In the genomic region with DNA sequence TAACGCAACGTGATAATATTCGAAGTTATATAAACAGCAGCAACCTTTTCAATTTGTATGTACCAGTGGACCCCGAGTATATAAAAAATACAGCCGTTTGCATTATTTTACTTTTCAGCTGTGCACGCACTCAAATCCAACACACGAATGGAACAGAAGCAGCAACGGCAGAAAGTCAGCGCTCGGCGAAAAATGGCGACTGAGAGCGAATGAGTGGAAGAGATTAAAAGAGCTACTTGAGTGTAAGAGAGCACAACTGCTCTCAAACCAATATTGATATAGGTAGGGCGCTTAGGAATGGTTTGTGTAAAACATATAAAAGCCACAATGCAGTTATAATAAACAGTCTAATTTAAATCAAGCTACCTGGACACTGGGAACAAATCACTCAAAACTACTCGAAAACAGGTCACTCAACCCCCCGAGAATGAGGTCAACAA, we compare ENCODE assay signal across 5 fruit fly cellular contexts.
TF ChIP-seq lines count a peak whose summit lies in the region.

No protein-coding gene starts in this region.

TF ChIP-seq in whole organism, adult, 20 proteins besides CTCF, POLR2A, EP300 and RAD21 (continued from another document):
- peak; percentile 60 for TF ChIP-seq CG11617 (GFP tag; optimal IDR thresholded peaks at IDR 0.05; lab: Kevin White, UChicago)
TF ChIP-seq in whole organism, adult: peak in this region for 14.

TF ChIP-seq in whole organism, embryonic, 481 proteins besides CTCF, POLR2A, EP300 and RAD21 (continued from another document and continues in another):
- TF ChIP-seq Bdp1 (GFP tag; optimal IDR thresholded peaks at IDR 0.05; lab: Kevin White, UChicago) (peak; percentile 48), HLH4C (GFP tag; IDR thresholded peaks at IDR 0.05; lab: Robert Waterston, UW; ENCODE audit: partially characterized antibody) (0 out of 3 replicates have a peak, but pooled peaks have one; percentile 38), Atf3 (GFP tag; optimal IDR thresholded peaks at IDR 0.05; lab: Kevin White, UChicago) (no peak), CG34224 (GFP tag; IDR thresholded peaks at IDR 0.05; lab: Robert Waterston, UW; ENCODE audit: partially characterized antibody) (peak; percentile 32; the same call in 1 of the 3 replicates), CG10209 (GFP tag; optimal IDR thresholded peaks at IDR 0.05; lab: Kevin White, UChicago) (peak; percentile 74), CG4404 (GFP tag; IDR thresholded peaks at IDR 0.05; lab: Robert Waterston, UW) (no peak), Gug (GFP tag; IDR thresholded peaks at IDR 0.05; lab: Robert Waterston, UW) (no peak), CG6813 (GFP tag; optimal IDR thresholded peaks at IDR 0.05; lab: Kevin White, UChicago) (peak; percentile 91), Awh (GFP tag; IDR thresholded peaks at IDR 0.05; lab: Robert Waterston, UW) (peak; percentile 82), Bgb (GFP tag; IDR thresholded peaks at IDR 0.05; lab: Robert Waterston, UW; ENCODE audit: partially characterized antibody) (peak; percentile 49; the same call in 1 of the 2 replicates), NFAT (GFP tag; IDR thresholded peaks at IDR 0.05; lab: Robert Waterston, UW) (peak; percentile 41; the same call in 1 of the 2 replicates), dan (GFP tag; IDR thresholded peaks at IDR 0.05; lab: Robert Waterston, UW) (no peak), sens (GFP tag; lab: Kevin White, UChicago) (peak; percentile 96), ac (GFP tag; optimal IDR thresholded peaks at IDR 0.05; lab: Kevin White, UChicago) (peak; percentile 71), CG14441 (GFP tag; IDR thresholded peaks at IDR 0.05; lab: Robert Waterston, UW) (0 out of 2 replicates have a peak, but pooled peaks have one; percentile 18), Drgx (GFP tag; IDR thresholded peaks at IDR 0.05; lab: Robert Waterston, UW) (peak; percentile 10; the same call in 1 of the 2 replicates), CG13624 (GFP tag; optimal IDR thresholded peaks at IDR 0.05; lab: Kevin White, UChicago) (peak; percentile 8), grn (GFP tag; optimal IDR thresholded peaks at IDR 0.05; lab: Kevin White, UChicago) (peak; percentile 49), her (GFP tag; optimal IDR thresholded peaks at IDR 0.05; lab: Kevin White, UChicago) (peak; percentile 66), CG17912 (GFP tag; optimal IDR thresholded peaks at IDR 0.05; lab: Kevin White, UChicago) (peak; percentile 63), tna (GFP tag; IDR thresholded peaks at IDR 0.05; lab: Robert Waterston, UW; ENCODE audit: partially characterized antibody) (peak; percentile 11; the same call in 1 of the 2 replicates), CG13296 (GFP tag; optimal IDR thresholded peaks at IDR 0.05; lab: Kevin White, UChicago) (peak; percentile 83), CG6689 (GFP tag; IDR thresholded peaks at IDR 0.05; lab: Robert Waterston, UW) (no peak), CG9727 (GFP tag; optimal IDR thresholded peaks at IDR 0.05; lab: Kevin White, UChicago) (peak; percentile 69), CG1792 (GFP tag; optimal IDR thresholded peaks at IDR 0.05; lab: Kevin White, UChicago) (peak; percentile 82), croc (GFP tag; conservative IDR thresholded peaks at IDR 0.05; lab: Robert Waterston, UW) (no peak), Pdp1 (GFP tag; optimal IDR thresholded peaks at IDR 0.05; lab: Kevin White, UChicago) (peak; percentile 24 to 92), bsh (GFP tag; optimal IDR thresholded peaks at IDR 0.05; lab: Kevin White, UChicago) (peak; percentile 15 to 66)

TF ChIP-seq in whole organism, prepupa, 60 proteins besides CTCF, POLR2A, EP300 and RAD21 (continued from another document and continues in another):
- TF ChIP-seq CG8119 (GFP tag; IDR thresholded peaks at IDR 0.05; lab: Robert Waterston, UW) (no peak), fd59A (GFP tag; optimal IDR thresholded peaks at IDR 0.05; lab: Kevin White, UChicago) (no peak), Met (GFP tag; optimal IDR thresholded peaks at IDR 0.05; lab: Kevin White, UChicago) (peak; percentile 49), CG6163 (GFP tag; IDR thresholded peaks at IDR 0.05; lab: Robert Waterston, UW) (peak; percentile 46; the same call in 1 of the 3 replicates), cyc (GFP tag; optimal IDR thresholded peaks at IDR 0.05; lab: Kevin White, UChicago) (no peak), CG9139 (GFP tag; optimal IDR thresholded peaks at IDR 0.05; lab: Kevin White, UChicago) (peak; percentile 73), Sox15 (GFP tag; optimal IDR thresholded peaks at IDR 0.05; lab: Kevin White, UChicago) (no peak), fd85E (GFP tag; optimal IDR thresholded peaks at IDR 0.05; lab: Kevin White, UChicago) (no peak), eg (GFP tag; IDR thresholded peaks at IDR 0.05; lab: Robert Waterston, UW) (peak; percentile 40; the same call in 1 of the 3 replicates), achi (GFP tag; optimal IDR thresholded peaks at IDR 0.05; lab: Kevin White, UChicago) (peak; percentile 46), Ets21C (GFP tag; optimal IDR thresholded peaks at IDR 0.05; lab: Kevin White, UChicago) (no peak), CG15336 (GFP tag; IDR thresholded peaks at IDR 0.05; lab: Robert Waterston, UW) (peak; percentile 48; the same call in 1 of the 2 replicates), CG7368 (GFP tag; optimal IDR thresholded peaks at IDR 0.05; lab: Kevin White, UChicago) (peak; percentile 32), dac (GFP tag; optimal IDR thresholded peaks at IDR 0.05; lab: Kevin White, UChicago) (no peak), CG16779 (tag; optimal IDR thresholded peaks at IDR 0.05; lab: Kevin White, UChicago) (peak; percentile 17), net (GFP tag; optimal IDR thresholded peaks at IDR 0.05; lab: Kevin White, UChicago) (peak; percentile 70), CG34406 (GFP tag; optimal IDR thresholded peaks at IDR 0.05; lab: Kevin White, UChicago) (peak; percentile 42), CG3919 (GFP tag; optimal IDR thresholded peaks at IDR 0.05; lab: Kevin White, UChicago) (peak; percentile 66), CG11294 (GFP tag; IDR thresholded peaks at IDR 0.05; lab: Robert Waterston, UW) (no peak), acj6 (GFP tag; optimal IDR thresholded peaks at IDR 0.05; lab: Kevin White, UChicago) (no peak), dsx (GFP tag; optimal IDR thresholded peaks at IDR 0.05; lab: Kevin White, UChicago; ENCODE audit: poor library complexity, severe bottlenecking) (peak; percentile 45), CG8319 (GFP tag; optimal IDR thresholded peaks at IDR 0.05; lab: Kevin White, UChicago) (no peak), Sox14 (GFP tag; optimal IDR thresholded peaks at IDR 0.05; lab: Kevin White, UChicago) (peak; percentile 15), CG1621 (tag; optimal IDR thresholded peaks at IDR 0.05; lab: Kevin White, UChicago) (no peak), CG6792 (GFP tag; optimal IDR thresholded peaks at IDR 0.05; lab: Kevin White, UChicago) (peak; percentile 42), ss (GFP tag; optimal IDR thresholded peaks at IDR 0.05; lab: Kevin White, UChicago) (peak; percentile 60 to 73), lz (GFP tag; optimal IDR thresholded peaks at IDR 0.05; lab: Kevin White, UChicago) (no peak), CG6276 (GFP tag; optimal IDR thresholded peaks at IDR 0.05; lab: Kevin White, UChicago) (peak; percentile 23), CG31627 (GFP tag; optimal IDR thresholded peaks at IDR 0.05; lab: Kevin White, UChicago) (no peak), Sox102F (GFP tag; optimal IDR thresholded peaks at IDR 0.05; lab: Kevin White, UChicago) (peak; percentile 52), CG11762 (GFP tag; optimal IDR thresholded peaks at IDR 0.05; lab: Kevin White, UChicago; ENCODE audit: insufficient read depth) (no peak), spab (GFP tag; optimal IDR thresholded peaks at IDR 0.05; lab: Kevin White, UChicago) (no peak)

TF ChIP-seq in whole organism, pupa, 21 proteins besides CTCF, POLR2A, EP300 and RAD21 (continued from another document):
- TF ChIP-seq CG4496 (GFP tag; IDR thresholded peaks at IDR 0.05; lab: Robert Waterston, UW) = 0 out of 3 replicates have a peak, but pooled peaks have one; percentile 15
- TF ChIP-seq CG32121 (GFP tag; IDR thresholded peaks at IDR 0.05; lab: Robert Waterston, UW) = 0 out of 2 replicates have a peak, but pooled peaks have one; percentile 11

TF ChIP-seq in whole organism, wandering third instar larva, 38 proteins besides CTCF, POLR2A, EP300 and RAD21 (continued from another document):
- TF ChIP-seq GATAd (GFP tag; optimal IDR thresholded peaks at IDR 0.05; lab: Kevin White, UChicago) (no peak), CG32264 (GFP tag; optimal IDR thresholded peaks at IDR 0.05; lab: Kevin White, UChicago) (peak; percentile 19), Dif (GFP tag; optimal IDR thresholded peaks at IDR 0.05; lab: Kevin White, UChicago; ENCODE audit: partially characterized antibody) (peak; percentile 89), dl (GFP tag; optimal IDR thresholded peaks at IDR 0.05; lab: Kevin White, UChicago; ENCODE audit: insufficient read depth in 1 of 2, partially characterized antibody in 2 of 2) (peak; percentile 76 to 80), lola (GFP tag; optimal IDR thresholded peaks at IDR 0.05; lab: Kevin White, UChicago) (no peak), Abd-B (GFP tag; optimal IDR thresholded peaks at IDR 0.05; lab: Kevin White, UChicago) (no peak), dmrt93B (GFP tag; optimal IDR thresholded peaks at IDR 0.05; lab: Kevin White, UChicago) (no peak), dsf (GFP tag; optimal IDR thresholded peaks at IDR 0.05; lab: Kevin White, UChicago; ENCODE audit: borderline replicate concordance) (peak; percentile 49), Hr83 (GFP tag; optimal IDR thresholded peaks at IDR 0.05; lab: Kevin White, UChicago; ENCODE audit: poor library complexity, severe bottlenecking) (peak; percentile 80), Dfd (GFP tag; optimal IDR thresholded peaks at IDR 0.05; lab: Kevin White, UChicago) (no peak), usp (GFP tag; optimal IDR thresholded peaks at IDR 0.05; lab: Kevin White, UChicago) (no peak), tai (GFP tag; optimal IDR thresholded peaks at IDR 0.05; lab: Kevin White, UChicago) (peak; percentile 59), N (GFP tag; optimal IDR thresholded peaks at IDR 0.05; lab: Kevin White, UChicago) (no peak), jim (GFP tag; optimal IDR thresholded peaks at IDR 0.05; lab: Kevin White, UChicago) (no peak), h (GFP tag; optimal IDR thresholded peaks at IDR 0.05; lab: Kevin White, UChicago) (peak; percentile 74), Hr78 (GFP tag; optimal IDR thresholded peaks at IDR 0.05; lab: Kevin White, UChicago) (no peak), rgr (GFP tag; optimal IDR thresholded peaks at IDR 0.05; lab: Kevin White, UChicago) (peak; percentile 42)
